Fruit fly (Drosophila melanogaster) Kc167 (cell line): ENCODE measurements around the gene CG1622.

Source experiments
- Myc ChIP-seq: fragments of >200 bp; optimal IDR thresholded peaks from 2 replicates; lab custom pipeline; 2017; ENCODE audit warnings: missing external identifiers
- Sin3A ChIP-seq: fragments of >200 bp; optimal IDR thresholded peaks from 2 replicates; lab custom pipeline; 2018; ENCODE audit warnings: missing external identifiers
- h ChIP-seq: fragments of >200 bp; optimal IDR thresholded peaks from 3 replicates; lab custom pipeline; 2018; ENCODE audit warnings: missing external identifiers
- insv ChIP-seq: fragments of >200 bp; optimal IDR thresholded peaks from 3 replicates; lab custom pipeline; 2018; ENCODE audit warnings: missing external identifiers
- psq ChIP-seq: fragments of >200 bp; optimal IDR thresholded peaks from 2 replicates; lab custom pipeline; 2017; ENCODE audit warnings: missing external identifiers
- ttk ChIP-seq: sonication (Bioruptor generic); optimal IDR thresholded peaks from 2 replicates; lab custom pipeline; 2017; ENCODE audit warnings: missing external identifiers

CG1622 gene

DNA sequence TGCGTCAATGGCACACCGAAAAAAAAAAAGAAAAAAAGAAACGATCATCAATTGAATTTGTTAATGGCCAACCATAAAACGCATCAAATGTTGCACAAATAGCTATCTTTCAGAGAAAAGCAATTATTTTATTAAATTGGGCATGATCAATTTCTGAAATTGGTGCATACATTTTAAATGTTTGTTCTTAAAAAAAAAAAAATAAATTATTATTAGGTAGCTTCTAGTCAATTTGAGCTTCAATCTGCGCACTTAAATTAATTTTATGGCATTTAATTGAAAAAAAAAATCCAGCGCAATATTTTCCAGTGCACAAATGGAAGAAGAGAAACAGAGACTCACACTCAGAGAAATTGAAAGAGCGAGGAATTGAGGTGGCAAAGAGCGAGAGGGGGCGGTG is 26.2 kb downstream of the CG1622 start:
- TF ChIP-seq h (lab: Kevin White, UChicago), result no peak
- no peak for TF ChIP-seq psq (lab: Kevin White, UChicago)
- TF ChIP-seq insv, result no peak
- TF ChIP-seq Sin3A (lab: Kevin White, UChicago), result no peak
- TF ChIP-seq ttk (lab: Kevin White, UChicago), result no peak
- TF ChIP-seq Myc (lab: Kevin White, UChicago), result no peak

DNA sequence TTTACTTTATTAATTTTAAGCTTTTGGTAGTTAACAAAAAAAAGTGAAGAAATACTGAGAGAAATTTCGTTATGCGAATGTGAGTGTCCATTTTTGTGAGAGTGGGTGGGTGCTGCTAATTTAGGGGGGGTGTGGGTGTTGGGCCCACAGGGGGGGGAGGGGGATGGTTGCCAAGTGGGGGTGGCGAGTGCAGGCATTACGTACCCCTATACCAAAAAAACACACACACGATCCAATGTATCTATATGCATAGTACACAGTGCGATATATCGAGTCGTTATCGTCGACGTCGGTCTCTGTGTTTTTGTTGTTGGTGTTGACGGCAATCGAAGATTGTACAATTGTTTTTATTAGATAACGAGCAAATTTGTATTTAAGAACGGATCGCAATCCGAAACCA is 26.6 kb downstream of the CG1622 start:
- TF ChIP-seq psq (lab: Kevin White, UChicago) (no peak), Myc (lab: Kevin White, UChicago) (no peak), insv (no peak), ttk (lab: Kevin White, UChicago) (no peak)

DNA sequence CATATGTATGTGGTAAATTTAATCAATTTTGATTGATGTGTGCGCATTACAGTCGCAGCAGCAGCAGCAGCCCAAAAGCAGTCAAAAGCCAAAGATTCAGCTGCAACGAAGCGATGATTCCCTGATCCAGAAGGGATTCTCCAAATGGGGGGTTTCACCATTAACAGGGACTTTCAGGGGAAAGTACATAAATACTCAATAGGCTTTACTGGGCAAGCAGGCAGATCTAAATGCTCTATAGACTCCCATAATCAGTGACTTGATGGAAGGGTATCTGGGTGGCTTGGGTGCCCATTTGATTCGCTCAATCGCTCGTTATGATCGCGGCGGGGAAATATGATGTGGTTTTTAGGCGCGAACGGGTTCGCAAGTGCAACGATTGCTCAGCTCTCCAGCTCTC is 28.4 kb downstream of the CG1622 start:
- no peak for TF ChIP-seq Myc (lab: Kevin White, UChicago)
- TF ChIP-seq ttk (lab: Kevin White, UChicago), result no peak
- no peak for TF ChIP-seq Sin3A (lab: Kevin White, UChicago)
- no peak for TF ChIP-seq insv
- no peak for TF ChIP-seq psq (lab: Kevin White, UChicago)
- no peak for TF ChIP-seq h (lab: Kevin White, UChicago)

DNA sequence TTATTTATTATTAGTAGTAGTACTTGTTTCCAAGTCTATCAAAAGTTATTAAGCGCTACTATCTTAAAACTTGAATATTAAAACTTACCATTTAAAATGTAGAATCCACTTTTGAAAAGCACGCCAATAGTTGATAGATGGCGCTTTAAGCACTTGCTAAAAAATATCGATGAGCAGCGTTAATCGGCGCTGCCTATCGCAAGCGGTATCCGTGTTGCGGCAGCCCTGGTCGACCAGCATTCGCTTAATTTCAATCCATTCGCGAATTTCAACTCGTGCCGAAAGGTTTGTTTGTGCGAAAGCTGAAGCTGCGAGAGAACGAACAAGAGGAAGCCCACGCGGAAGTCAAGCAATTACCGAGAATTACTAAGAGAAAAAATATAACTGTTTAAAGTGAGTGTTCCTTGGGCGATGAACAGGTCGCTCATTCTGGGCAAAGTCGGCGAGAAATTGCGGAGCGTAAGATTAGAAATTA is 32.7 kb downstream of the CG1622 start, which contains the start of gene Prx2:
Gene Prx2, plus strand, starts transcription at position 253 of the 475 bp plus-strand sequence.
- TF ChIP-seq insv, result no peak
- no peak for TF ChIP-seq h (lab: Kevin White, UChicago)
- no peak for TF ChIP-seq Myc (lab: Kevin White, UChicago)
- no peak for TF ChIP-seq ttk (lab: Kevin White, UChicago)
- TF ChIP-seq psq (lab: Kevin White, UChicago), result no peak
- no peak for TF ChIP-seq Sin3A (lab: Kevin White, UChicago)

DNA sequence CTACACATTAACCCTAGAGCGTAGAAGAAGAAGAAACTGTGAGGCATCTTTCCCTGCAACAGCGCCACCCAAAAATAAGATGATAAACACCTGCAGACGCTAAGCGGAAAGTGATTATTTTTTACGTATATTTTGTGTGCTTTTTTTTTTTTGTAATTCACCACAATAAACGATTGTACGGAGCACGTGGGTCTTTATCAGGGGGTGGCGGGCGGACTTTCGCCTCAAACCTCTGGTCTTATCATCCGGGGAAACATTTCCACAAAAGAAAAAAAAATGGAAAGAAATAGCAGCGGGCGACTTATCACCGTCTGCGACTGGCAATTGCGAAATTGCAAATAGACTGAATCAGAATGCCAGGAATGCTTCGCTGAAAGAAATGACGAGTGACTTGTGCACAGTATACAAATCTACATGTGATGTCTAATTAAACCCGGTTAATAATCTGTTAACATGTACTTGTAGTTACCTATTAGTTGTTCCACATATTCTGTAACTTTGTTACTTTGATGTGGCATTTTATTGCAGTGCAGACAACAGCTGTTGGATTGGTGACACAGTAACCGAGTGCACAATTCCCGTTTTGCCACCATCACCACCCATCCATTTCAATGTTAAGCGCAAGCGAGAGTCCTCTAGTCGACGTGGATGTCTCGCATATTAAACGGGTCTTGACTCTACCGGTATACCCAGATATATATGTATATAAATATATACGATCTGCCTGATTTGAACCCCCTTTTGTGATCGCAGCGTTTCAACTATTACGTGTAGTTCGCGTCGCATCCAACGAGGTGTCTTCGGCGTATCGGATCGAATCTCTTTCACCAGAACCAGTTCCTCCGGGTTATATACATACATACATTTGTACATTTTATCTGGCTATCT is 35.2 kb downstream of the CG1622 start:
- TF ChIP-seq h (lab: Kevin White, UChicago), result no peak
- TF ChIP-seq Myc (lab: Kevin White, UChicago), result no peak
- TF ChIP-seq psq (lab: Kevin White, UChicago), result no peak
- no peak for TF ChIP-seq Sin3A (lab: Kevin White, UChicago)
- TF ChIP-seq ttk (lab: Kevin White, UChicago), result no peak
- TF ChIP-seq insv, result no peak

DNA sequence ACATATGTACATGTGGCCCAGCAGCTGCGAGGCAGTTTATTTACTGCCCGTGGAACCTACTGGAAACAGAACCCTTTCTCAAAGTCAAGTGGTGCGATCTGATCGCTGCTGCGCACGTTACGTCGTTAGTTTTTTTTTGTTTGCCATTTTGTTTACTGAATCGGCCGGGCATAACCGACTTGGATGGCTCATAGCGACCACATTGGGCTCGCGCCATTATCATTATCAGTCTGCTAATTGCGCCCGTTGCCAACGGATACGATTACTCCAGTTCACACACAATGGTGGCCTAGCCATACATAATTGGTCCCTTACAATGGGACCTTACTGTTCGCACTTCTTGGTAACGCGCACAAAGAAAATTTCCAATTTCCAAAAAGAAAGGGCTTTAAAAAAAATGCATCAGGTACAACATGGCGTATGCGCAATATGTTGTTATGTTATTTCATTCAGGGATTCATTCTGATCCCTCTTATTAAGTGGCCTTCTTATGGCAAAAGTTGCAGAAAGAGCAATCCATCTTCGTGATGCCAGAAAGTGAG is 35.9 kb downstream of the CG1622 start:
- TF ChIP-seq ttk (lab: Kevin White, UChicago), result no peak
- no peak for TF ChIP-seq h (lab: Kevin White, UChicago)
- TF ChIP-seq Myc (lab: Kevin White, UChicago), result no peak
- no peak for TF ChIP-seq insv
- no peak for TF ChIP-seq Sin3A (lab: Kevin White, UChicago)
- TF ChIP-seq psq (lab: Kevin White, UChicago), result no peak

DNA sequence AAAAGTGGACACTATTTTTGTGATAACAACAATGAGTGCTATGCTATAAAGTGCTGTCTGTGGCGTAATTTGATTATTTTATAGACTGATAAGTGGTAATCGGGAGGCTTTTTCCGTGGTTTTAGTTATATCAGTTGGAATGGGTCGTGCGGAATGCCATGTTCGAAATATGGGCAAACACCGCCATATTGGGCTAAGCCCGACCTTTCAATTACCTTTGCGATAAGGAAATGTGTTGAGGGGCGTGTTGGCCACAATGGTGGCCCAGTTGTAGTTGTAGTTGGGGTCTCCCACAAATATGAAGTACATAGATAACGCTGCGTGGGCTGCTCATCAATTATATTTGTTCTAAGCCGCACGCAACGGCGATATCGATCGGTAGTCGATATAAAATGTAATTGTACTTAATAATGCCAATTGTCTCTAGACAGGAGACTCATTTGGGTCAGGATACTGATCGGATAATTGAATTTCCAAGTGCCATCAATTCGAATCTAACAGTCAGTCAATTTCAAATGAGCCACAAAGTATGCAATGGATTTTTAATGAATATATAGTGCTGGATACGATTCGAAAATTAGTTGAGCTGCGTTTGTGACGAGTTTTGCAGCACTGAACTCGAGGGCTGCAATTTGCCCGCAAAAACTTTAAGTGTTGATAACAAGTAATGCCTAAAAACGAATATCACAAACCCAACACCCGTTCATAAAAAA is 37.7 kb downstream of the CG1622 start:
- TF ChIP-seq Sin3A (lab: Kevin White, UChicago) (no peak), insv (no peak), ttk (lab: Kevin White, UChicago) (no peak), psq (lab: Kevin White, UChicago) (no peak), h (lab: Kevin White, UChicago) (no peak), Myc (lab: Kevin White, UChicago) (no peak)

DNA sequence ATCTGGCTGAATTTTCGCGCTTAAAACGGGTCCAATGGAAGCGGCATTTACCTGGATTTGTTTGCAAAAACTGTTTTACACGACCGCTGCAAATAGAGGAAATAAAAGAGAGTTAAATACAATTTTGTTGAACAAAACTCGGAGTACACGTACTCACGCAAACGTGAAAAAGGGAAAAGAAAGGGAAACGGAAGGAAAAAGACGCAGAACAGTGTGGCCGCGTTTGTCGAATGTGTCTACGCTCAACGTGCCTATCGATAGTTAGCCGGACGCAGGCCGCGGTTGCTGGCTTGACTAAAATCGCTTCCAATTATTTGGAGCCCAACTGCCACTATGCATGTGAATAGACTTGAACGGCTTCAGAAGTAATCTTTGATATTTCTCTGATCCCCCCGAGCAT is 40.6 kb downstream of the CG1622 start, which contains the start of gene RpS15Aa:
Gene RpS15Aa, minus strand, starts transcription at position 252 of the 400 bp plus-strand sequence.
- TF ChIP-seq psq (lab: Kevin White, UChicago) (no peak), ttk (lab: Kevin White, UChicago) (no peak), insv (no peak), Myc (lab: Kevin White, UChicago) (no peak), h (lab: Kevin White, UChicago) (no peak), Sin3A (lab: Kevin White, UChicago) (no peak)

DNA sequence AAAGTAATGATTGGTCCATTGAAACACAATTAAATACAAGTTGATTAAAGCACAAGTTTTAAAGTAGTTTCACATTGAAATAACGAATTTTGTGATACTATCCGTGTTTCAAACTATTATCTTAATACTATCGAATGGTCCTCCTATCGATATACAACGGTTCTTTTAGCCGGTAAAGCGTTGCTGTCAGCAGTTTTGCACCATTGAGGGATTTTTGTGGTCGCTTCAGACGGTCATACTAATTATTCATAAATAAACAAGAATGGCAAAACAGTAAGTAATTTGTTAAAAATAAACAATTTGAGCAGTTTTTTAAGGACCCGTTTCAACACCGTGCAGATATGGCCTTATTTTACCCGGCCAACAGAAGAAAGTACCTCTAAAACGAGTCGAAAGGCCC is 41.2 kb downstream of the CG1622 start, which contains the start of gene CG15747:
Gene CG15747, plus strand, starts transcription at position 206 of the 400 bp plus-strand sequence.
- TF ChIP-seq h (lab: Kevin White, UChicago) (no peak), Myc (lab: Kevin White, UChicago) (no peak), insv (no peak), Sin3A (lab: Kevin White, UChicago) (no peak), ttk (lab: Kevin White, UChicago) (no peak), psq (lab: Kevin White, UChicago) (no peak)

DNA sequence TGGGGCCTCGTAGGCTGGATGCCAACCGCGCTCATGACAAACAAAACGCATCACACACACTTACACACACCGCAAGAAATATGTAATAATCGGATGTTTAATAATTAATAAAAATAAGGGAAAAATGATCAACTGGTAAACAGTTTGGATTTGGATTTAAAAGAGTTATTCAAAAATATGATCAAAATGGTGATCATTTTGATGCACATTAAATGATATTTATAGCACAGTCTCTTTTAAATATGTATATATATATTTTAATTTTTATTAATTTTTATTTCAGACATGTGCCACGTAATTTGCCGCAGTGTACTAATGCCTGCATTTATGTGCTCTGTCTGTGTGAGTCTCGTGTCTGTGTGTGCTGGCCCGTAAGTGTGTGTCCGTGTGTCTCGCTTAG is 48.4 kb downstream of the CG1622 start:
- TF ChIP-seq insv (no peak), Myc (lab: Kevin White, UChicago) (no peak), ttk (lab: Kevin White, UChicago) (no peak), h (lab: Kevin White, UChicago) (no peak), psq (lab: Kevin White, UChicago) (no peak), Sin3A (lab: Kevin White, UChicago) (no peak)

DNA sequence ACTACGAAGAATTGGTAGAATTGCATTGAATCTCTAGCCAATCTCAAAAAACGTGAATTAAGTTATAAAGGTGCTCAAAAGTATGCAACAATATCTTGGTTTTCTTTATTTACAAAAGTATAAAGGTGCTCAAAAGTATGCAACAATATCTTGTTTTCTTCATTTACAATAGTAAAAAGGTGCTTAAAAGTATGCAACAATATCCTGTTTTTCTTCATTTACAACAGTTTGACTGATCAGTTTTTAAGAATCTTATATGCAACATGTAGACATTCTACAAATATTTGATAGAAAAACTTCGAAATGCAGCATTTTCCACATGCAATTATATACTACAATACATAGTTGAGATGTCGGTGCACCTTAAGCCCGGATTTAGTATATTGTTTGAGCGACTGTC is 50.1 kb downstream of the CG1622 start:
- TF ChIP-seq psq (lab: Kevin White, UChicago) (no peak), h (lab: Kevin White, UChicago) (no peak), Sin3A (lab: Kevin White, UChicago) (no peak), ttk (lab: Kevin White, UChicago) (no peak), insv (no peak), Myc (lab: Kevin White, UChicago) (no peak)
